Fruit fly (Drosophila melanogaster): ENCODE measurements around the gene CG8924.

CG8924 gene

dm6 chrX:15909564-15910284, 31.2 kb upstream of the CG8924 start, which contains the start of gene CycD (continued):
- TF ChIP-seq CG4820 (GFP tag; optimal IDR thresholded peaks at IDR 0.05) (no peak), pfk (GFP tag; optimal IDR thresholded peaks at IDR 0.05) (peak; percentile 62), CG17328 (GFP tag; IDR thresholded peaks at IDR 0.05) (no peak), CG12104 (GFP tag; optimal IDR thresholded peaks at IDR 0.05) (no peak), CG13894 (tag; optimal IDR thresholded peaks at IDR 0.05) (no peak), bab2 (GFP tag; optimal IDR thresholded peaks at IDR 0.05) (no peak), NC2β (GFP tag; optimal IDR thresholded peaks at IDR 0.05) (no peak), Meics (GFP tag; optimal IDR thresholded peaks at IDR 0.05) (no peak), CG31224 (GFP tag; IDR thresholded peaks at IDR 0.05) (no peak), wek (GFP tag; optimal IDR thresholded peaks at IDR 0.05) (peak; percentile 92), CG7745 (tag; optimal IDR thresholded peaks at IDR 0.05) (no peak), nau (GFP tag; optimal IDR thresholded peaks at IDR 0.05) (no peak), stwl (tag; optimal IDR thresholded peaks at IDR 0.05) (peak; percentile 93), peb (GFP tag; IDR thresholded peaks at IDR 0.05) (no peak), CG32772 (GFP tag; IDR thresholded peaks at IDR 0.05) (no peak), E2f1 (GFP tag; IDR thresholded peaks at IDR 0.05) (no peak), CG17361 (GFP tag; IDR thresholded peaks at IDR 0.05) (no peak; the same call in 2 of the 3 replicates), hth (optimal IDR thresholded peaks at IDR 0.05) (no peak), CG17829 (tag; optimal IDR thresholded peaks at IDR 0.05) (peak; percentile 12), ase (GFP tag; IDR thresholded peaks at IDR 0.05) (no peak; the same call in 1 of the 3 replicates), TFAM (GFP tag; optimal IDR thresholded peaks at IDR 0.05) (no peak), Stat92E (GFP tag; optimal IDR thresholded peaks at IDR 0.05) (no peak), repo (GFP tag; optimal IDR thresholded peaks at IDR 0.05) (no peak), kah (GFP tag; optimal IDR thresholded peaks at IDR 0.05) (no peak), crc (GFP tag; optimal IDR thresholded peaks at IDR 0.05) (no peak), HLH54F (GFP tag; optimal IDR thresholded peaks at IDR 0.05) (peak; percentile 25), odd (GFP tag; optimal IDR thresholded peaks at IDR 0.05) (no peak), mam (GFP tag; optimal IDR thresholded peaks at IDR 0.05) (peak; percentile 44), crp (GFP tag; optimal IDR thresholded peaks at IDR 0.05) (peak in 1 of 2 experiments; percentile 1), CG14965 (GFP tag; optimal IDR thresholded peaks at IDR 0.05; ENCODE audit: borderline replicate concordance) (no peak), bigmax (GFP tag; optimal IDR thresholded peaks at IDR 0.05) (no peak), HmgZ (tag; optimal IDR thresholded peaks at IDR 0.05) (peak; percentile 0), Nf-YB (GFP tag; optimal IDR thresholded peaks at IDR 0.05) (no peak), CG7963 (GFP tag; IDR thresholded peaks at IDR 0.05; ENCODE audit: partially characterized antibody) (peak; percentile 69), CG11247 (GFP tag; IDR thresholded peaks at IDR 0.05) (0 out of 2 replicates have a peak, but pooled peaks have one; percentile 22), CG34224 (GFP tag; IDR thresholded peaks at IDR 0.05; ENCODE audit: partially characterized antibody) (no peak), CG17385 (GFP tag; optimal IDR thresholded peaks at IDR 0.05) (no peak), Antp (GFP tag; optimal IDR thresholded peaks at IDR 0.05) (peak; percentile 23), ems (GFP tag; optimal IDR thresholded peaks at IDR 0.05) (no peak), CG2875 (GFP tag; optimal IDR thresholded peaks at IDR 0.05) (no peak), Dfd (GFP tag; optimal IDR thresholded peaks at IDR 0.05) (peak in 1 of 2 experiments; percentile 29), wor (GFP tag; IDR thresholded peaks at IDR 0.05) (no peak), abd-A (tag; optimal IDR thresholded peaks at IDR 0.05) (no peak), CHES-1-like (GFP tag; optimal IDR thresholded peaks at IDR 0.05) (no peak), CG30403 (GFP tag; optimal IDR thresholded peaks at IDR 0.05) (peak; percentile 32), CG1792 (GFP tag; optimal IDR thresholded peaks at IDR 0.05) (peak; percentile 68), CG17186 (GFP tag; optimal IDR thresholded peaks at IDR 0.05) (no peak), Lhr (GFP tag; optimal IDR thresholded peaks at IDR 0.05) (peak; percentile 32), ham (GFP tag; IDR thresholded peaks at IDR 0.05) (no peak), CG34376 (GFP tag; optimal IDR thresholded peaks at IDR 0.05) (no peak)

Measured in whole organism, embryonic.